Worm (Caenorhabditis elegans) whole organism, young adult: ENCODE results near the gene cnc-2.

ENCODE experiments used
- Y53F4B.3 ChIP-seq: fragments of 200-800 bp; sonication (Bioruptor generic); IDR thresholded peaks from 2 replicates; pipeline ENCODE4 v1.3.6; 2022; ENCODE audit warnings: missing genetic modification reagents, missing genetic modification characterization, missing compliant biosample characterization
- Y95B8A.8 ChIP-seq: fragments of 200-800 bp; sonication (Bioruptor generic); IDR thresholded peaks from 2 replicates; pipeline ENCODE4 v1.3.6; 2022; ENCODE audit warnings: missing genetic modification reagents, missing genetic modification characterization, missing compliant biosample characterization
- bed-2 ChIP-seq: fragments of 200-800 bp; sonication (Bioruptor generic); IDR thresholded peaks from 2 replicates; pipeline ENCODE4 v1.3.6; 2022; ENCODE audit warnings: missing genetic modification reagents, missing genetic modification characterization, missing compliant biosample characterization
- dox-1 ChIP-seq: fragments of 200-800 bp; sonication (Bioruptor generic); IDR thresholded peaks from 2 replicates; pipeline ENCODE4 v1.3.6; 2022; ENCODE audit warnings: missing genetic modification reagents, missing genetic modification characterization, missing compliant biosample characterization
- lin-26 ChIP-seq: fragments of 200-800 bp; sonication (Bioruptor generic); IDR thresholded peaks from 2 replicates; pipeline ENCODE4 v1.3.6; 2022; ENCODE audit warnings: missing genetic modification reagents, missing genetic modification characterization, missing compliant biosample characterization
- nfya-1 ChIP-seq: sonication (generic microtip); optimal IDR thresholded peaks from 2 replicates; lab custom pipeline; 2017; ENCODE audit warnings: antibody characterized with exemption, missing compliant biosample characterization, missing genetic modification characterization, borderline replicate concordance; ENCODE audit not compliant: insufficient read depth
- nfyb-1 ChIP-seq: fragments of 200-800 bp; sonication (Bioruptor generic); IDR thresholded peaks from 2 replicates; pipeline ENCODE4 v1.3.6; 2022; ENCODE audit warnings: missing genetic modification reagents, missing genetic modification characterization, missing compliant biosample characterization
- unc-62 ChIP-seq: fragments of 150-350 bp; optimal IDR thresholded peaks from 2 replicates; lab custom pipeline; 2014; ENCODE audit warnings: missing biosample characterization, missing genetic modification reagents, missing genetic modification characterization
- ztf-22 ChIP-seq: fragments of 200-800 bp; sonication (Bioruptor generic); optimal IDR thresholded peaks from 2 replicates; lab custom pipeline; 2018; ENCODE audit warnings: mild to moderate bottlenecking, missing genetic modification characterization, moderate library complexity, missing compliant biosample characterization

DNA sequence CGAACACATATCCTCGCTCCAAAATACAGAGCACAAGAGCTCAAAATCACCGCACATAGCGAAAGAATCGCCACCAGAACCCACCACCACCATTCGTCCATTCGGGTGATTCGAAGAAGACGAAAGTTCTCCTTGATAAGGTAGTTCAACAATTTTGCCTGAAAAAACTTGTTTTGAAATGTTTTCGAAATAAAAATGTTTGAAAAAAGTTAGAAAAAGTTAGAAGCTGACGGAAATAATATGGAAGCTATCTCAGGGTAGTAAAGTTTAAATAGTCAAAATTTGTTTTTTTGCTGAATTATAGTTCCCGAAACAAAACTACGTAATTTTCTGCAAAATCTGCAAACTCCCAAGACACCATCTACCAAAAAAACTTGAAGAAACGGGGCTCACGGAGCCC lies 38.5 kb downstream of the cnc-2 start, which contains the start of gene snt-5:
- TF ChIP-seq ztf-22 = no peak
- TF ChIP-seq Y95B8A.8 (GFP tag; lab: Robert Waterston, UW) = no peak
- TF ChIP-seq Y53F4B.3 = no peak
- no peak for TF ChIP-seq lin-26
- TF ChIP-seq nfya-1 (tag; lab: Kevin White, UChicago) = no peak
- no peak for TF ChIP-seq unc-62
- TF ChIP-seq dox-1 = no peak
- TF ChIP-seq nfyb-1 (GFP tag; lab: Robert Waterston, UW) = no peak
- TF ChIP-seq bed-2 (GFP tag; lab: Robert Waterston, UW) = no peak
